In genomic region chr3L:19560695-19561246, dm6 we compare ENCODE assay signal across 1 fruit fly cellular context.
A peak's percentile ranks its signal among the peaks of the same experiment; 100 is the strongest.
TF ChIP-seq lines count a peak whose summit lies in the region.

No protein-coding gene starts in this region.

TF ChIP-seq in whole organism, embryonic, 481 proteins besides CTCF, POLR2A, EP300 and RAD21 (continued from another document and continues in another):
- TF ChIP-seq CG10654 (GFP tag; optimal IDR thresholded peaks at IDR 0.05; lab: Kevin White, UChicago): peak; percentile 94
- TF ChIP-seq zen2 (GFP tag; IDR thresholded peaks at IDR 0.05; lab: Robert Waterston, UW; ENCODE audit: partially characterized antibody): no peak
- peak; percentile 81 for TF ChIP-seq CG1792 (GFP tag; optimal IDR thresholded peaks at IDR 0.05; lab: Kevin White, UChicago)
- TF ChIP-seq CG17328 (GFP tag; IDR thresholded peaks at IDR 0.05; lab: Robert Waterston, UW): peak; percentile 97
- peak; percentile 90 for TF ChIP-seq CG31388 (GFP tag; optimal IDR thresholded peaks at IDR 0.05; lab: Kevin White, UChicago)
- TF ChIP-seq pan (optimal IDR thresholded peaks at IDR 0.05; lab: Kevin White, UChicago): no peak
- TF ChIP-seq pan (GFP tag; optimal IDR thresholded peaks at IDR 0.05 in 1 of 2, IDR thresholded peaks at IDR 0.05 in 1 of 2): peak in 1 of 2 experiments; percentile 94
- TF ChIP-seq sim (GFP tag; IDR thresholded peaks at IDR 0.05; lab: Robert Waterston, UW): peak; percentile 83; the same call in 1 of the 2 replicates
- TF ChIP-seq CG17612 (GFP tag; IDR thresholded peaks at IDR 0.05; lab: Robert Waterston, UW): peak; percentile 79
- peak; percentile 94 for TF ChIP-seq trh (GFP tag; optimal IDR thresholded peaks at IDR 0.05; lab: Kevin White, UChicago)
- TF ChIP-seq HHEX (GFP tag; optimal IDR thresholded peaks at IDR 0.05; lab: Kevin White, UChicago): peak; percentile 93
- peak; percentile 70; the same call in 1 of the 3 replicates for TF ChIP-seq C15 (GFP tag; IDR thresholded peaks at IDR 0.05; lab: Robert Waterston, UW)
- peak; percentile 83 for TF ChIP-seq cwo (GFP tag; optimal IDR thresholded peaks at IDR 0.05; lab: Kevin White, UChicago)
- peak; percentile 96 for TF ChIP-seq CG12299 (tag; optimal IDR thresholded peaks at IDR 0.05; lab: Kevin White, UChicago)
- peak; percentile 91 for TF ChIP-seq CG12769 (tag; optimal IDR thresholded peaks at IDR 0.05; lab: Kevin White, UChicago)
- TF ChIP-seq Sry-δ (GFP tag; optimal IDR thresholded peaks at IDR 0.05; lab: Kevin White, UChicago): peak; percentile 58
- TF ChIP-seq Nf-YA (GFP tag; IDR thresholded peaks at IDR 0.05; lab: Robert Waterston, UW): peak; percentile 86
- peak; percentile 93 for TF ChIP-seq CG17385 (GFP tag; optimal IDR thresholded peaks at IDR 0.05; lab: Kevin White, UChicago)
- TF ChIP-seq Adf1 (GFP tag; IDR thresholded peaks at IDR 0.05; lab: Robert Waterston, UW): peak; percentile 88
- TF ChIP-seq Hr51 (GFP tag; optimal IDR thresholded peaks at IDR 0.05; lab: Kevin White, UChicago): peak; percentile 94
- no peak for TF ChIP-seq CG8478 (optimal IDR thresholded peaks at IDR 0.05; lab: Kevin White, UChicago)
- TF ChIP-seq CG2875 (GFP tag; optimal IDR thresholded peaks at IDR 0.05; lab: Kevin White, UChicago): peak; percentile 92
- peak in 1 of 3 experiments; percentile 97 for TF ChIP-seq lola (GFP tag; optimal IDR thresholded peaks at IDR 0.05; lab: Kevin White, UChicago)
- no peak for TF ChIP-seq CG13287 (GFP tag; IDR thresholded peaks at IDR 0.05; lab: Robert Waterston, UW; ENCODE audit: partially characterized antibody)
- TF ChIP-seq H15 (GFP tag; IDR thresholded peaks at IDR 0.05; lab: Robert Waterston, UW): peak; percentile 94
- peak; percentile 87 for TF ChIP-seq CG9609 (GFP tag; optimal IDR thresholded peaks at IDR 0.05; lab: Kevin White, UChicago)
- TF ChIP-seq da (GFP tag; optimal IDR thresholded peaks at IDR 0.05; lab: Kevin White, UChicago): peak; percentile 67
- TF ChIP-seq abd-A (tag; optimal IDR thresholded peaks at IDR 0.05; lab: Kevin White, UChicago): peak; percentile 28
- peak; percentile 89 for TF ChIP-seq CG3407 (GFP tag; optimal IDR thresholded peaks at IDR 0.05; lab: Kevin White, UChicago)
- TF ChIP-seq CG1647 (GFP tag; optimal IDR thresholded peaks at IDR 0.05; lab: Kevin White, UChicago): peak; percentile 91
- TF ChIP-seq odd (GFP tag; optimal IDR thresholded peaks at IDR 0.05; lab: Kevin White, UChicago): peak; percentile 92
- TF ChIP-seq CG4707 (GFP tag; optimal IDR thresholded peaks at IDR 0.05; lab: Kevin White, UChicago): peak; percentile 90
- TF ChIP-seq Dll (GFP tag; IDR thresholded peaks at IDR 0.05; lab: Robert Waterston, UW; ENCODE audit: partially characterized antibody): no peak
- TF ChIP-seq fd102C (GFP tag; optimal IDR thresholded peaks at IDR 0.05; lab: Kevin White, UChicago): peak; percentile 99
- no peak for TF ChIP-seq vnd (GFP tag; IDR thresholded peaks at IDR 0.05; lab: Robert Waterston, UW; ENCODE audit: partially characterized antibody)
- TF ChIP-seq sqz (GFP tag; optimal IDR thresholded peaks at IDR 0.05; lab: Kevin White, UChicago): peak; percentile 93
- TF ChIP-seq ttk (GFP tag; IDR thresholded peaks at IDR 0.05; lab: Robert Waterston, UW): peak; percentile 92
- peak; percentile 94 for TF ChIP-seq Fer3 (tag; optimal IDR thresholded peaks at IDR 0.05; lab: Kevin White, UChicago)
- TF ChIP-seq ken (GFP tag; IDR thresholded peaks at IDR 0.05; lab: Robert Waterston, UW): peak; percentile 93
- TF ChIP-seq Eip74EF (GFP tag; optimal IDR thresholded peaks at IDR 0.05; lab: Kevin White, UChicago): peak in 1 of 2 experiments; percentile 92
- TF ChIP-seq dan (GFP tag; IDR thresholded peaks at IDR 0.05; lab: Robert Waterston, UW): no peak; the same call in 1 of the 2 replicates
- TF ChIP-seq caup (GFP tag; optimal IDR thresholded peaks at IDR 0.05; lab: Kevin White, UChicago; ENCODE audit: severe bottlenecking): peak; percentile 94
- peak; percentile 87 for TF ChIP-seq tup (GFP tag; optimal IDR thresholded peaks at IDR 0.05; lab: Kevin White, UChicago)
- no peak for TF ChIP-seq Doc2 (GFP tag; IDR thresholded peaks at IDR 0.05; lab: Robert Waterston, UW)
- peak; percentile 97 for TF ChIP-seq tin (GFP tag; optimal IDR thresholded peaks at IDR 0.05; lab: Kevin White, UChicago)
- TF ChIP-seq E2f2 (GFP tag; IDR thresholded peaks at IDR 0.05; lab: Robert Waterston, UW): peak; percentile 80
- TF ChIP-seq CG12659 (GFP tag; optimal IDR thresholded peaks at IDR 0.05; lab: Kevin White, UChicago): peak; percentile 96
- peak; percentile 96 for TF ChIP-seq Chrac-16 (GFP tag; optimal IDR thresholded peaks at IDR 0.05; lab: Kevin White, UChicago)
- TF ChIP-seq hkb (optimal IDR thresholded peaks at IDR 0.05; lab: Kevin White, UChicago): no peak
- peak; percentile 97 for TF ChIP-seq hkb (GFP tag; IDR thresholded peaks at IDR 0.05; lab: Robert Waterston, UW)
- TF ChIP-seq HmgZ (tag; optimal IDR thresholded peaks at IDR 0.05; lab: Kevin White, UChicago): peak; percentile 95
- peak; percentile 91 for TF ChIP-seq CG6175 (GFP tag; IDR thresholded peaks at IDR 0.05; lab: Robert Waterston, UW)
- TF ChIP-seq CG10366 (GFP tag; IDR thresholded peaks at IDR 0.05; lab: Robert Waterston, UW): peak; percentile 95
- peak; percentile 91 for TF ChIP-seq YL-1 (GFP tag; optimal IDR thresholded peaks at IDR 0.05; lab: Kevin White, UChicago)
- TF ChIP-seq CG5180 (GFP tag; optimal IDR thresholded peaks at IDR 0.05; lab: Kevin White, UChicago): peak; percentile 81
- TF ChIP-seq CG14050 (GFP tag; IDR thresholded peaks at IDR 0.05; lab: Robert Waterston, UW): peak; percentile 92
- TF ChIP-seq scrt (GFP tag; optimal IDR thresholded peaks at IDR 0.05; lab: Kevin White, UChicago): peak; percentile 90
- peak; percentile 94 for TF ChIP-seq Ssrp (tag; optimal IDR thresholded peaks at IDR 0.05; lab: Kevin White, UChicago)
- TF ChIP-seq knrl (GFP tag; IDR thresholded peaks at IDR 0.05; lab: Robert Waterston, UW; ENCODE audit: partially characterized antibody): no peak
- TF ChIP-seq Spps (tag; optimal IDR thresholded peaks at IDR 0.05; lab: Kevin White, UChicago): peak; percentile 95
- TF ChIP-seq hb (GFP tag; IDR thresholded peaks at IDR 0.05; lab: Robert Waterston, UW; ENCODE audit: partially characterized antibody): no peak
- TF ChIP-seq CG6765 (GFP tag; optimal IDR thresholded peaks at IDR 0.05; lab: Kevin White, UChicago): peak; percentile 88
- peak; percentile 75 for TF ChIP-seq Hey (tag; optimal IDR thresholded peaks at IDR 0.05; lab: Kevin White, UChicago)
- no peak for TF ChIP-seq Dfd (GFP tag; optimal IDR thresholded peaks at IDR 0.05; lab: Kevin White, UChicago)
- TF ChIP-seq Drgx (GFP tag; IDR thresholded peaks at IDR 0.05; lab: Robert Waterston, UW): peak; percentile 99
- TF ChIP-seq CG3838 (GFP tag; optimal IDR thresholded peaks at IDR 0.05; lab: Kevin White, UChicago): peak; percentile 91
- TF ChIP-seq CrebB (tag; optimal IDR thresholded peaks at IDR 0.05; lab: Kevin White, UChicago): peak; percentile 91
- TF ChIP-seq CG15269 (tag; optimal IDR thresholded peaks at IDR 0.05; lab: Kevin White, UChicago): peak; percentile 96
- peak; percentile 87 for TF ChIP-seq Neu2 (GFP tag; optimal IDR thresholded peaks at IDR 0.05; lab: Kevin White, UChicago; ENCODE audit: borderline replicate concordance)
- TF ChIP-seq vvl (GFP tag; IDR thresholded peaks at IDR 0.05; lab: Robert Waterston, UW): peak; percentile 98
- peak; percentile 89 for TF ChIP-seq CG8944 (GFP tag; optimal IDR thresholded peaks at IDR 0.05; lab: Kevin White, UChicago)
- peak; percentile 36 for TF ChIP-seq MESR4 (GFP tag; optimal IDR thresholded peaks at IDR 0.05; lab: Kevin White, UChicago)
- peak; percentile 93 for TF ChIP-seq CG2199 (GFP tag; IDR thresholded peaks at IDR 0.05; lab: Robert Waterston, UW)
- TF ChIP-seq ATbp (GFP tag; optimal IDR thresholded peaks at IDR 0.05; lab: Kevin White, UChicago): peak; percentile 93
- TF ChIP-seq chif (GFP tag; optimal IDR thresholded peaks at IDR 0.05; lab: Kevin White, UChicago): peak; percentile 89 to 96
- TF ChIP-seq Camta (GFP tag; optimal IDR thresholded peaks at IDR 0.05; lab: Kevin White, UChicago): peak; percentile 94
- TF ChIP-seq sima (GFP tag; optimal IDR thresholded peaks at IDR 0.05; lab: Kevin White, UChicago): peak; percentile 86
- peak; percentile 93 for TF ChIP-seq CG17568 (GFP tag; optimal IDR thresholded peaks at IDR 0.05; lab: Kevin White, UChicago)
- TF ChIP-seq CG10565 (GFP tag; optimal IDR thresholded peaks at IDR 0.05; lab: Kevin White, UChicago): peak; percentile 83
- TF ChIP-seq twi (tag; optimal IDR thresholded peaks at IDR 0.05; lab: Kevin White, UChicago): peak; percentile 92
- peak; percentile 90 for TF ChIP-seq mam (GFP tag; optimal IDR thresholded peaks at IDR 0.05; lab: Kevin White, UChicago)
- peak; percentile 93 for TF ChIP-seq B-H1 (GFP tag; IDR thresholded peaks at IDR 0.05; lab: Robert Waterston, UW)
- no peak for TF ChIP-seq Bgb (GFP tag; IDR thresholded peaks at IDR 0.05; lab: Robert Waterston, UW; ENCODE audit: partially characterized antibody)
- TF ChIP-seq CG3281 (GFP tag; optimal IDR thresholded peaks at IDR 0.05; lab: Kevin White, UChicago): peak; percentile 93
- peak; percentile 92 for TF ChIP-seq CG8359 (GFP tag; optimal IDR thresholded peaks at IDR 0.05; lab: Kevin White, UChicago; ENCODE audit: borderline replicate concordance)
- TF ChIP-seq MTF-1 (GFP tag; optimal IDR thresholded peaks at IDR 0.05; lab: Kevin White, UChicago; ENCODE audit: borderline replicate concordance): peak; percentile 94
- peak; percentile 96 for TF ChIP-seq lab (GFP tag; optimal IDR thresholded peaks at IDR 0.05; lab: Kevin White, UChicago)
- TF ChIP-seq CG7271 (tag; optimal IDR thresholded peaks at IDR 0.05; lab: Kevin White, UChicago): peak; percentile 99
- TF ChIP-seq row (GFP tag; IDR thresholded peaks at IDR 0.05; lab: Robert Waterston, UW): peak; percentile 96
- TF ChIP-seq CG4360 (GFP tag; IDR thresholded peaks at IDR 0.05; lab: Robert Waterston, UW): peak; percentile 79
- peak; percentile 89 for TF ChIP-seq CG7786 (GFP tag; optimal IDR thresholded peaks at IDR 0.05; lab: Kevin White, UChicago)
- TF ChIP-seq bsh (GFP tag; optimal IDR thresholded peaks at IDR 0.05; lab: Kevin White, UChicago): peak; percentile 95 to 98
- peak; percentile 93 for TF ChIP-seq Dek (tag; optimal IDR thresholded peaks at IDR 0.05; lab: Kevin White, UChicago)
- TF ChIP-seq Ada2b (GFP tag; IDR thresholded peaks at IDR 0.05; lab: Robert Waterston, UW): peak; percentile 95
- TF ChIP-seq Hr3 (GFP tag; optimal IDR thresholded peaks at IDR 0.05; lab: Kevin White, UChicago): peak; percentile 93
- TF ChIP-seq CG14667 (GFP tag; IDR thresholded peaks at IDR 0.05; lab: Robert Waterston, UW): peak; percentile 89
- TF ChIP-seq CG9876 (GFP tag; optimal IDR thresholded peaks at IDR 0.05; lab: Kevin White, UChicago): peak; percentile 54
- TF ChIP-seq tll (GFP tag; optimal IDR thresholded peaks at IDR 0.05; lab: Kevin White, UChicago): peak in 1 of 2 experiments; percentile 92
- peak; percentile 96 for TF ChIP-seq CG1233 (GFP tag; optimal IDR thresholded peaks at IDR 0.05; lab: Kevin White, UChicago)
- TF ChIP-seq CG13123 (GFP tag; optimal IDR thresholded peaks at IDR 0.05; lab: Kevin White, UChicago): peak; percentile 91
- TF ChIP-seq stc (GFP tag; IDR thresholded peaks at IDR 0.05; lab: Robert Waterston, UW): peak; percentile 90
- peak; percentile 85 for TF ChIP-seq ro (GFP tag; IDR thresholded peaks at IDR 0.05; lab: Robert Waterston, UW)
- peak; percentile 93 for TF ChIP-seq Asciz (GFP tag; optimal IDR thresholded peaks at IDR 0.05; lab: Kevin White, UChicago)
- TF ChIP-seq CG8281 (tag; optimal IDR thresholded peaks at IDR 0.05; lab: Kevin White, UChicago): peak; percentile 82
- TF ChIP-seq CG17359 (tag; optimal IDR thresholded peaks at IDR 0.05; lab: Kevin White, UChicago): peak; percentile 96
- TF ChIP-seq CG18764 (GFP tag; optimal IDR thresholded peaks at IDR 0.05; lab: Kevin White, UChicago): peak; percentile 92
- TF ChIP-seq CG18011 (GFP tag; optimal IDR thresholded peaks at IDR 0.05; lab: Kevin White, UChicago): peak; percentile 68
- peak; percentile 92 for TF ChIP-seq CG12219 (GFP tag; optimal IDR thresholded peaks at IDR 0.05; lab: Kevin White, UChicago)
- TF ChIP-seq CG3726 (GFP tag; IDR thresholded peaks at IDR 0.05; lab: Robert Waterston, UW): peak; percentile 92
- peak; percentile 98 for TF ChIP-seq CG4404 (GFP tag; IDR thresholded peaks at IDR 0.05; lab: Robert Waterston, UW)
- TF ChIP-seq CG14965 (GFP tag; optimal IDR thresholded peaks at IDR 0.05; lab: Kevin White, UChicago; ENCODE audit: borderline replicate concordance): peak; percentile 59
- peak; percentile 96 for TF ChIP-seq E2f1 (GFP tag; IDR thresholded peaks at IDR 0.05; lab: Robert Waterston, UW)
- TF ChIP-seq Atf6 (GFP tag; IDR thresholded peaks at IDR 0.05; lab: Robert Waterston, UW): peak; percentile 95
- TF ChIP-seq en (GFP tag; optimal IDR thresholded peaks at IDR 0.05; lab: Kevin White, UChicago): peak; percentile 79
- TF ChIP-seq jumu (GFP tag; optimal IDR thresholded peaks at IDR 0.05; lab: Kevin White, UChicago): peak; percentile 88
- peak; percentile 96 for TF ChIP-seq CG9932 (GFP tag; IDR thresholded peaks at IDR 0.05; lab: Robert Waterston, UW)
- TF ChIP-seq Ptx1 (GFP tag; IDR thresholded peaks at IDR 0.05; lab: Robert Waterston, UW): peak; percentile 94
- peak; percentile 92 for TF ChIP-seq CG1529 (GFP tag; optimal IDR thresholded peaks at IDR 0.05; lab: Kevin White, UChicago)
- TF ChIP-seq Mrtf (GFP tag; IDR thresholded peaks at IDR 0.05; lab: Robert Waterston, UW): peak; percentile 93
- peak; percentile 86 for TF ChIP-seq CG31224 (GFP tag; IDR thresholded peaks at IDR 0.05; lab: Robert Waterston, UW)
- peak; percentile 93 for TF ChIP-seq Hmr (GFP tag; optimal IDR thresholded peaks at IDR 0.05; lab: Kevin White, UChicago)
- TF ChIP-seq slp2 (GFP tag; optimal IDR thresholded peaks at IDR 0.05; lab: Kevin White, UChicago): peak; percentile 90
- TF ChIP-seq peb (GFP tag; IDR thresholded peaks at IDR 0.05; lab: Robert Waterston, UW): peak; percentile 86
- TF ChIP-seq dmrt11E (tag; optimal IDR thresholded peaks at IDR 0.05; lab: Kevin White, UChicago): peak; percentile 98
- TF ChIP-seq Bdp1 (GFP tag; optimal IDR thresholded peaks at IDR 0.05; lab: Kevin White, UChicago): peak; percentile 86
- TF ChIP-seq ase (GFP tag; IDR thresholded peaks at IDR 0.05; lab: Robert Waterston, UW): peak; percentile 88
- no peak for TF ChIP-seq cg (GFP tag; optimal IDR thresholded peaks at IDR 0.05; lab: Kevin White, UChicago)
- peak; percentile 88 for TF ChIP-seq gro (GFP tag; optimal IDR thresholded peaks at IDR 0.05; lab: Kevin White, UChicago)
- TF ChIP-seq cad (GFP tag; optimal IDR thresholded peaks at IDR 0.05; lab: Kevin White, UChicago): no peak
- peak; percentile 97 for TF ChIP-seq CG12391 (tag; optimal IDR thresholded peaks at IDR 0.05; lab: Kevin White, UChicago)
